Fruit fly (Drosophila melanogaster): Measurements from ENCODE around the gene idc.

Gene idc

dm6 chr3R:20010942-20011341, 20.7 kb upstream of the idc start:
- no peak for TF ChIP-seq EcR (GFP tag; optimal IDR thresholded peaks at IDR 0.05)

dm6 chr3R:20012688-20013087, 18.9 kb upstream of the idc start:
- TF ChIP-seq usp (GFP tag; optimal IDR thresholded peaks at IDR 0.05) (no peak), EcR (GFP tag; optimal IDR thresholded peaks at IDR 0.05) (no peak), Dll (optimal IDR thresholded peaks at IDR 0.05) (no peak), psq (optimal IDR thresholded peaks at IDR 0.05) (no peak), pan (optimal IDR thresholded peaks at IDR 0.05) (no peak), CG8478 (optimal IDR thresholded peaks at IDR 0.05) (no peak)

- TF ChIP-seq Dll (optimal IDR thresholded peaks at IDR 0.05) (no peak), CG8478 (optimal IDR thresholded peaks at IDR 0.05) (no peak), psq (optimal IDR thresholded peaks at IDR 0.05) (no peak), pan (optimal IDR thresholded peaks at IDR 0.05) (no peak), usp (GFP tag; optimal IDR thresholded peaks at IDR 0.05) (no peak), EcR (GFP tag; optimal IDR thresholded peaks at IDR 0.05) (no peak)
Observed at dm6 chr3R:20013404-20013922, 18.2 kb upstream of the idc start, which contains the start of the genes CG17190 and CG4836. Gene CG17190 (minus strand): TSS chr3R:20013504. Gene CG4836 (plus strand): TSS chr3R:20013872.

- TF ChIP-seq pan (optimal IDR thresholded peaks at IDR 0.05) = no peak
- no peak for TF ChIP-seq Dll (optimal IDR thresholded peaks at IDR 0.05)
- TF ChIP-seq psq (optimal IDR thresholded peaks at IDR 0.05) = no peak
- TF ChIP-seq EcR (GFP tag; optimal IDR thresholded peaks at IDR 0.05) = no peak
- no peak for TF ChIP-seq usp (GFP tag; optimal IDR thresholded peaks at IDR 0.05)
- TF ChIP-seq CG8478 (optimal IDR thresholded peaks at IDR 0.05) = no peak
Observed at dm6 chr3R:20021152-20021769, 10.4 kb upstream of the idc start, which contains the start of the genes PIG-L and psidin. Gene PIG-L (minus strand): TSS chr3R:20021338. Gene psidin (plus strand): TSS chr3R:20021704.

- TF ChIP-seq pan (optimal IDR thresholded peaks at IDR 0.05) (no peak), Dll (optimal IDR thresholded peaks at IDR 0.05) (no peak), psq (optimal IDR thresholded peaks at IDR 0.05) (no peak), EcR (GFP tag; optimal IDR thresholded peaks at IDR 0.05) (no peak), usp (GFP tag; optimal IDR thresholded peaks at IDR 0.05) (no peak)
Observed at dm6 chr3R:20027841-20028240, 3.8 kb upstream of the idc start, which contains the start of the genes CG4424 and CG4854. Gene CG4424 (minus strand): TSS chr3R:20028040. Gene CG4854 (plus strand): TSS chr3R:20028058.

dm6 chr3R:20031043-20031763, 420 bp upstream of the idc start, which contains the start of gene trem:
Gene trem (minus strand): TSS chr3R:20031309.
- TF ChIP-seq pan (optimal IDR thresholded peaks at IDR 0.05) (peak; percentile 6), EcR (GFP tag; optimal IDR thresholded peaks at IDR 0.05) (no peak), Dll (optimal IDR thresholded peaks at IDR 0.05) (no peak)

dm6 chr3R:20035887-20036286, 4.3 kb downstream of the idc start, which contains the start of gene Regnase-1:
Gene Regnase-1 (minus strand): TSS chr3R:20036056.
- TF ChIP-seq pan (optimal IDR thresholded peaks at IDR 0.05) (no peak), psq (optimal IDR thresholded peaks at IDR 0.05) (no peak)

dm6 chr3R:20042457-20042856, 10.8 kb downstream of the idc start, which contains the start of the genes CG33934 and Indy-2:
Gene CG33934 (plus strand): TSS chr3R:20042757.
Gene Indy-2 (plus strand): TSS chr3R:20042757.
- TF ChIP-seq pan (optimal IDR thresholded peaks at IDR 0.05) (no peak), CG8478 (optimal IDR thresholded peaks at IDR 0.05) (no peak), psq (optimal IDR thresholded peaks at IDR 0.05) (no peak), EcR (GFP tag; optimal IDR thresholded peaks at IDR 0.05) (no peak), Dll (optimal IDR thresholded peaks at IDR 0.05) (no peak), usp (GFP tag; optimal IDR thresholded peaks at IDR 0.05) (no peak)

- TF ChIP-seq pan (optimal IDR thresholded peaks at IDR 0.05) (no peak), EcR (GFP tag; optimal IDR thresholded peaks at IDR 0.05) (no peak), psq (optimal IDR thresholded peaks at IDR 0.05) (no peak), usp (GFP tag; optimal IDR thresholded peaks at IDR 0.05) (no peak), Dll (optimal IDR thresholded peaks at IDR 0.05) (no peak), CG8478 (optimal IDR thresholded peaks at IDR 0.05) (no peak)
Observed at dm6 chr3R:20055809-20056208, 24.2 kb downstream of the idc start, which contains the start of gene CG17193. Gene CG17193 (minus strand): TSS chr3R:20056097.

- TF ChIP-seq EcR (GFP tag; optimal IDR thresholded peaks at IDR 0.05) (no peak), CG8478 (optimal IDR thresholded peaks at IDR 0.05) (no peak), psq (optimal IDR thresholded peaks at IDR 0.05) (no peak), pan (optimal IDR thresholded peaks at IDR 0.05) (no peak), usp (GFP tag; optimal IDR thresholded peaks at IDR 0.05) (no peak), Dll (optimal IDR thresholded peaks at IDR 0.05) (no peak)
Observed at dm6 chr3R:20057501-20057900, 25.9 kb downstream of the idc start, which contains the start of gene mdlc. Gene mdlc (plus strand): TSS chr3R:20057748.

dm6 chr3R:20058960-20059359, 27.3 kb downstream of the idc start:
- TF ChIP-seq usp (GFP tag; optimal IDR thresholded peaks at IDR 0.05) = no peak
- no peak for TF ChIP-seq pan (optimal IDR thresholded peaks at IDR 0.05)
- no peak for TF ChIP-seq EcR (GFP tag; optimal IDR thresholded peaks at IDR 0.05)
- TF ChIP-seq Dll (optimal IDR thresholded peaks at IDR 0.05) = no peak
- no peak for TF ChIP-seq CG8478 (optimal IDR thresholded peaks at IDR 0.05)
- no peak for TF ChIP-seq psq (optimal IDR thresholded peaks at IDR 0.05)

- TF ChIP-seq usp (GFP tag; optimal IDR thresholded peaks at IDR 0.05) = no peak
Observed at dm6 chr3R:20059650-20060049, 28.0 kb downstream of the idc start, which contains the start of gene CG4390. Gene CG4390 (minus strand): TSS chr3R:20059750.
